Fruit fly (Drosophila melanogaster) whole organism, embryonic: Measurements from ENCODE around the gene NaPi-III.

ENCODE experiments used
- ATbp ChIP-seq: fragments of 200-800 bp; sonication (Bioruptor generic); optimal IDR thresholded peaks from 2 replicates; lab custom pipeline; 2017; ENCODE audit warnings: missing biosample characterization, mild to moderate bottlenecking, missing genetic modification characterization, missing genetic modification reagents
- Bdp1 ChIP-seq: fragments of 200-800 bp; sonication (Bioruptor generic); optimal IDR thresholded peaks from 3 replicates; lab custom pipeline; 2016; ENCODE audit warnings: missing biosample characterization, missing genetic modification characterization
- C15 ChIP-seq: fragments of 200-800 bp; sonication (Bioruptor generic); IDR thresholded peaks from 3 replicates; pipeline ENCODE4 v1.3.6; 2022; ENCODE audit warnings: missing biosample characterization, missing genetic modification characterization
- CG10147 ChIP-seq: fragments of 200-800 bp; sonication (Bioruptor generic); optimal IDR thresholded peaks from 2 replicates; lab custom pipeline; 2019; ENCODE audit warnings: missing biosample characterization, mild to moderate bottlenecking, missing genetic modification characterization, moderate library complexity
- CG10366 ChIP-seq: fragments of 200-800 bp; sonication (Bioruptor generic); IDR thresholded peaks from 2 replicates; pipeline ENCODE4 v1.3.6; 2022; ENCODE audit warnings: missing biosample characterization, missing genetic modification characterization
- CG11093 ChIP-seq: fragments of 200-800 bp; sonication (Bioruptor generic); IDR thresholded peaks from 3 replicates; pipeline ENCODE4 v1.3.6; 2022; ENCODE audit warnings: missing biosample characterization, missing genetic modification characterization
- CG12071 ChIP-seq: fragments of 200-800 bp; sonication (Bioruptor generic); optimal IDR thresholded peaks from 3 replicates; lab custom pipeline; 2018; ENCODE audit warnings: missing biosample characterization, mild to moderate bottlenecking, missing genetic modification characterization
- CG13624 ChIP-seq: fragments of 200-800 bp; sonication (Bioruptor generic); optimal IDR thresholded peaks from 2 replicates; lab custom pipeline; 2016; ENCODE audit warnings: missing biosample characterization, missing genetic modification characterization
- CG15073 ChIP-seq: fragments of 200-800 bp; sonication (Bioruptor generic); optimal IDR thresholded peaks from 2 replicates; lab custom pipeline; 2016; ENCODE audit warnings: missing biosample characterization, missing genetic modification characterization
- CG17328 ChIP-seq: fragments of 200-800 bp; sonication (Bioruptor generic); IDR thresholded peaks from 2 replicates; pipeline ENCODE4 v1.3.6; 2022; ENCODE audit warnings: missing biosample characterization, missing genetic modification characterization
- CG2116 ChIP-seq: fragments of 200-800 bp; sonication (Bioruptor generic); optimal IDR thresholded peaks from 3 replicates; lab custom pipeline; 2018; ENCODE audit warnings: missing biosample characterization, mild to moderate bottlenecking, missing genetic modification characterization
- CG2678 ChIP-seq: fragments of 200-800 bp; sonication (Bioruptor generic); optimal IDR thresholded peaks from 3 replicates; lab custom pipeline; 2019; ENCODE audit warnings: missing biosample characterization, mild to moderate bottlenecking, missing genetic modification characterization, moderate library complexity
- CG2889 ChIP-seq: fragments of 200-800 bp; sonication (Bioruptor generic); IDR thresholded peaks from 3 replicates; pipeline ENCODE4 v1.3.6; 2022; ENCODE audit warnings: missing biosample characterization, missing genetic modification characterization
- CG30403 ChIP-seq: fragments of 200-800 bp; sonication (Bioruptor generic); optimal IDR thresholded peaks from 3 replicates; lab custom pipeline; 2016; ENCODE audit warnings: missing biosample characterization, missing genetic modification characterization
- CG30431 ChIP-seq: fragments of 200-800 bp; sonication (Bioruptor generic); optimal IDR thresholded peaks from 2 replicates; lab custom pipeline; 2017; ENCODE audit warnings: missing biosample characterization, missing genetic modification characterization
- CG32767 ChIP-seq: fragments of 200-800 bp; sonication (Bioruptor generic); IDR thresholded peaks from 2 replicates; pipeline ENCODE4 v1.3.6; 2022; ENCODE audit warnings: missing biosample characterization, missing genetic modification characterization
- CG4404 ChIP-seq: fragments of 200-800 bp; sonication (Bioruptor generic); IDR thresholded peaks from 2 replicates; pipeline ENCODE4 v1.3.6; 2022; ENCODE audit warnings: missing biosample characterization, missing genetic modification characterization
- CG6654 ChIP-seq: fragments of 200-800 bp; sonication (Bioruptor generic); optimal IDR thresholded peaks from 2 replicates; lab custom pipeline; 2017; ENCODE audit warnings: missing biosample characterization, mild to moderate bottlenecking, missing genetic modification characterization
- CG6791 ChIP-seq: fragments of 200-800 bp; sonication (Bioruptor generic); IDR thresholded peaks from 3 replicates; pipeline ENCODE4 v1.3.6; 2022; ENCODE audit warnings: missing biosample characterization, missing genetic modification characterization; ENCODE audit not compliant: partially characterized antibody
- CG6813 ChIP-seq: fragments of 200-800 bp; sonication (Bioruptor generic); optimal IDR thresholded peaks from 2 replicates; lab custom pipeline; 2017; ENCODE audit warnings: missing biosample characterization, missing genetic modification characterization, mild to moderate bottlenecking, moderate library complexity, missing genetic modification reagents
- CG7745 ChIP-seq: fragments of 200-800 bp; sonication (Bioruptor generic); optimal IDR thresholded peaks from 2 replicates; lab custom pipeline; 2018; ENCODE audit warnings: missing biosample characterization, mild to moderate bottlenecking, missing genetic modification characterization, moderate library complexity
- CG7987 ChIP-seq: fragments of 200-800 bp; sonication (Bioruptor generic); optimal IDR thresholded peaks from 2 replicates; lab custom pipeline; 2018; ENCODE audit warnings: missing biosample characterization, mild to moderate bottlenecking, missing genetic modification characterization, moderate library complexity
- Chrac-16 ChIP-seq: fragments of 200-800 bp; sonication (Bioruptor generic); optimal IDR thresholded peaks from 3 replicates; lab custom pipeline; 2016; ENCODE audit warnings: missing biosample characterization, missing genetic modification characterization
- Dek ChIP-seq: fragments of 200-800 bp; sonication (Bioruptor generic); optimal IDR thresholded peaks from 3 replicates; lab custom pipeline; 2019; ENCODE audit warnings: missing biosample characterization, mild to moderate bottlenecking, missing genetic modification characterization, moderate library complexity
- Dref ChIP-seq: fragments of 200-800 bp; sonication (Bioruptor generic); IDR thresholded peaks from 2 replicates; pipeline ENCODE4 v1.3.6; 2022; ENCODE audit warnings: missing biosample characterization, missing genetic modification characterization
- Eip74EF ChIP-seq, 2 experiments: fragments of 200-800 bp in 1 of 2; fragments of >200 bp in 1 of 2; sonication (Bioruptor generic) in 1 of 2; optimal IDR thresholded peaks; 2 replicates each; lab custom pipeline; 2017 to 2019; ENCODE audit warnings: missing biosample characterization in 2 of 2, missing genetic modification characterization in 2 of 2, mild to moderate bottlenecking in 1 of 2, moderate library complexity in 1 of 2
- Hand ChIP-seq: fragments of 200-800 bp; sonication (Bioruptor generic); optimal IDR thresholded peaks from 2 replicates; lab custom pipeline; 2017; ENCODE audit warnings: mild to moderate bottlenecking, missing biosample characterization, missing genetic modification reagents, missing genetic modification characterization
- Hey ChIP-seq: fragments of 200-800 bp; sonication (Bioruptor generic); optimal IDR thresholded peaks from 3 replicates; lab custom pipeline; 2018; ENCODE audit warnings: missing biosample characterization, mild to moderate bottlenecking, missing genetic modification characterization
- Hsf ChIP-seq: fragments of 200-800 bp; sonication (Bioruptor generic); optimal IDR thresholded peaks from 3 replicates; lab custom pipeline; 2016; ENCODE audit warnings: missing biosample characterization, missing genetic modification characterization
- Scr ChIP-seq: fragments of 200-800 bp; sonication (Bioruptor generic); IDR thresholded peaks from 2 replicates; pipeline ENCODE4 v1.3.6; 2022; ENCODE audit warnings: missing biosample characterization, missing genetic modification characterization; ENCODE audit not compliant: partially characterized antibody
- ash1 ChIP-seq: fragments of 200-800 bp; sonication (Bioruptor generic); optimal IDR thresholded peaks from 2 replicates; lab custom pipeline; 2018; ENCODE audit warnings: missing biosample characterization, mild to moderate bottlenecking, missing genetic modification characterization
- bbx ChIP-seq: fragments of 200-800 bp; sonication (Bioruptor generic); IDR thresholded peaks from 2 replicates; pipeline ENCODE4 v1.3.6; 2022; ENCODE audit warnings: missing biosample characterization, missing genetic modification characterization; ENCODE audit not compliant: partially characterized antibody
- bigmax ChIP-seq: fragments of 200-800 bp; sonication (Bioruptor generic); optimal IDR thresholded peaks from 2 replicates; lab custom pipeline; 2018; ENCODE audit warnings: missing biosample characterization, mild to moderate bottlenecking, missing genetic modification characterization
- cg ChIP-seq: fragments of 200-800 bp; sonication (Bioruptor generic); optimal IDR thresholded peaks from 3 replicates; lab custom pipeline; 2019; ENCODE audit warnings: missing biosample characterization, mild to moderate bottlenecking, missing genetic modification characterization, moderate library complexity
- chinmo ChIP-seq: fragments of 200-800 bp; sonication (Bioruptor generic); IDR thresholded peaks from 4 replicates; pipeline ENCODE4 v1.3.6; 2022; ENCODE audit warnings: missing biosample characterization, missing genetic modification characterization; ENCODE audit not compliant: partially characterized antibody
- cwo ChIP-seq: fragments of 200-800 bp; sonication (Bioruptor generic); optimal IDR thresholded peaks from 3 replicates; lab custom pipeline; 2017; ENCODE audit warnings: missing biosample characterization, missing genetic modification characterization, mild to moderate bottlenecking, moderate library complexity, missing genetic modification reagents
- ewg ChIP-seq: fragments of 200-800 bp; sonication (Bioruptor generic); optimal IDR thresholded peaks from 3 replicates; lab custom pipeline; 2017; ENCODE audit warnings: mild to moderate bottlenecking, missing biosample characterization, missing genetic modification reagents, missing genetic modification characterization
- exex ChIP-seq: fragments of 200-800 bp; sonication (Bioruptor generic); optimal IDR thresholded peaks from 4 replicates; lab custom pipeline; 2018; ENCODE audit warnings: missing biosample characterization, mild to moderate bottlenecking, missing genetic modification characterization, moderate library complexity
- fd64A ChIP-seq: fragments of 200-800 bp; sonication (Bioruptor generic); optimal IDR thresholded peaks from 3 replicates; lab custom pipeline; 2018; ENCODE audit warnings: missing biosample characterization, mild to moderate bottlenecking, missing genetic modification characterization
- gsb-n ChIP-seq: fragments of 200-800 bp; sonication (Bioruptor generic); optimal IDR thresholded peaks from 3 replicates; lab custom pipeline; 2018; ENCODE audit warnings: missing biosample characterization, mild to moderate bottlenecking, missing genetic modification characterization
- her ChIP-seq: fragments of 200-800 bp; sonication (Bioruptor generic); optimal IDR thresholded peaks from 2 replicates; lab custom pipeline; 2016; ENCODE audit warnings: missing biosample characterization, missing genetic modification characterization
- jumu ChIP-seq: fragments of 200-800 bp; sonication (Bioruptor generic); optimal IDR thresholded peaks from 3 replicates; lab custom pipeline; 2016; ENCODE audit warnings: missing biosample characterization, missing genetic modification characterization
- p53 ChIP-seq: fragments of 200-800 bp; sonication (Bioruptor generic); optimal IDR thresholded peaks from 2 replicates; lab custom pipeline; 2016; ENCODE audit warnings: missing biosample characterization, missing genetic modification characterization
- pros ChIP-seq: fragments of 200-800 bp; sonication (Bioruptor generic); optimal IDR thresholded peaks from 3 replicates; lab custom pipeline; 2019; ENCODE audit warnings: missing biosample characterization, mild to moderate bottlenecking, missing genetic modification characterization, moderate library complexity
- pum ChIP-seq: fragments of 200-800 bp; sonication (Bioruptor generic); optimal IDR thresholded peaks from 2 replicates; lab custom pipeline; 2016; ENCODE audit warnings: missing biosample characterization, missing genetic modification characterization
- row ChIP-seq: fragments of 200-800 bp; sonication (Bioruptor generic); IDR thresholded peaks from 3 replicates; pipeline ENCODE4 v1.3.6; 2022; ENCODE audit warnings: missing biosample characterization, missing genetic modification characterization
- sd ChIP-seq: fragments of 200-800 bp; sonication (Bioruptor generic); optimal IDR thresholded peaks from 3 replicates; lab custom pipeline; 2018; ENCODE audit warnings: missing biosample characterization, mild to moderate bottlenecking, missing genetic modification characterization, moderate library complexity
- sens ChIP-seq: fragments of 200-800 bp; sonication (Bioruptor generic); peaks from one replicate; lab custom pipeline; 2016; ENCODE audit warnings: missing biosample characterization, missing genetic modification characterization
- wek ChIP-seq: fragments of 200-800 bp; sonication (Bioruptor generic); optimal IDR thresholded peaks from 3 replicates; lab custom pipeline; 2018; ENCODE audit warnings: missing biosample characterization, mild to moderate bottlenecking, missing genetic modification characterization, moderate library complexity

The NaPi-III gene

dm6 chr3L:11085810-11086209, 37.3 kb upstream of the NaPi-III start (continued):
- TF ChIP-seq sens (GFP tag; lab: Kevin White, UChicago) (peak; percentile 59), cg (GFP tag; lab: Kevin White, UChicago) (peak; percentile 46), CG12071 (GFP tag; lab: Kevin White, UChicago) (peak; percentile 50), CG2678 (peak; percentile 4), pros (peak; percentile 7), bigmax (GFP tag; lab: Kevin White, UChicago) (peak; percentile 63), CG7987 (GFP tag; lab: Kevin White, UChicago) (peak; percentile 35), jumu (no peak), Dref (GFP tag; lab: Robert Waterston, UW) (no peak), Bdp1 (GFP tag; lab: Kevin White, UChicago) (no peak), CG7745 (tag; lab: Kevin White, UChicago) (peak; percentile 37), cwo (GFP tag; lab: Kevin White, UChicago) (peak; percentile 98), ATbp (GFP tag; lab: Kevin White, UChicago) (peak; percentile 12), CG4404 (GFP tag; lab: Robert Waterston, UW) (no peak), wek (GFP tag; lab: Kevin White, UChicago) (peak; percentile 28), CG17328 (0 out of 2 replicates have a peak, but pooled peaks have one; percentile 11), fd64A (GFP tag; lab: Kevin White, UChicago) (peak; percentile 42), Hey (tag; lab: Kevin White, UChicago) (peak; percentile 99), CG30403 (GFP tag; lab: Kevin White, UChicago) (no peak), Dek (no peak), CG15073 (GFP tag; lab: Kevin White, UChicago) (no peak), chinmo (GFP tag; lab: Robert Waterston, UW) (0 out of 4 replicates have a peak, but pooled peaks have one; percentile 46), gsb-n (tag; lab: Kevin White, UChicago) (peak; percentile 20), sd (peak; percentile 75)
- TF ChIP-seq, all 482 proteins: peak for 44

dm6 chr3L:11089805-11090440, 33.2 kb upstream of the NaPi-III start:
- TF ChIP-seq row, result peak; percentile 90
- peak; percentile 67 for TF ChIP-seq CG6654 (GFP tag; lab: Kevin White, UChicago)
- peak; percentile 75 for TF ChIP-seq pum (GFP tag; lab: Kevin White, UChicago)
- TF ChIP-seq CG30431, result peak; percentile 87
- peak in 1 of 2 experiments; percentile 96 for TF ChIP-seq Eip74EF (GFP tag; optimal IDR thresholded peaks at IDR 0.05; lab: Kevin White, UChicago)
- TF ChIP-seq Hand (GFP tag; lab: Kevin White, UChicago), result peak; percentile 82
- peak; percentile 68; the same call in 1 of the 2 replicates for TF ChIP-seq CG10366 (GFP tag; lab: Robert Waterston, UW)
- peak; percentile 72 for TF ChIP-seq CG11093
- no peak for TF ChIP-seq CG6791 (GFP tag; lab: Robert Waterston, UW)
- TF ChIP-seq Hsf (GFP tag; lab: Kevin White, UChicago), result peak; percentile 93
- TF ChIP-seq p53 (GFP tag; lab: Kevin White, UChicago), result peak; percentile 39
- TF ChIP-seq bbx (GFP tag; lab: Robert Waterston, UW), result no peak
- peak; percentile 74 for TF ChIP-seq CG32767 (GFP tag; lab: Robert Waterston, UW)
- 0 out of 3 replicates have a peak, but pooled peaks have one; percentile 39 for TF ChIP-seq C15
- TF ChIP-seq her (GFP tag; lab: Kevin White, UChicago), result peak; percentile 54
- TF ChIP-seq Scr, result no peak
- TF ChIP-seq ewg (GFP tag; lab: Kevin White, UChicago), result peak; percentile 86
- TF ChIP-seq ash1 (GFP tag; lab: Kevin White, UChicago), result peak; percentile 61
- no peak for TF ChIP-seq exex (tag; lab: Kevin White, UChicago)
- TF ChIP-seq CG10147 (GFP tag; lab: Kevin White, UChicago), result peak; percentile 88
- TF ChIP-seq CG2116 (GFP tag; lab: Kevin White, UChicago), result peak; percentile 81
- TF ChIP-seq CG2889 (GFP tag; lab: Robert Waterston, UW), result 0 out of 3 replicates have a peak, but pooled peaks have one; percentile 37
- peak; percentile 91 for TF ChIP-seq Chrac-16
- peak; percentile 85 for TF ChIP-seq CG6813 (GFP tag; lab: Kevin White, UChicago)
- peak; percentile 26 for TF ChIP-seq CG13624
